Fruit fly (Drosophila melanogaster) whole organism, embryonic: ENCODE data around the gene Gclc.

Experiments used
- Awh ChIP-seq: fragments of 200-800 bp; sonication (Bioruptor generic); IDR thresholded peaks from 2 replicates; pipeline ENCODE4, ENCODE4 v1.3.6; 2022; ENCODE audit warnings: missing biosample characterization, missing genetic modification characterization
- Blimp-1 ChIP-seq: fragments of 200-800 bp; sonication (Bioruptor generic); optimal IDR thresholded peaks from 3 replicates; lab custom pipeline; 2018; ENCODE audit warnings: missing biosample characterization, missing genetic modification characterization, mild to moderate bottlenecking, moderate library complexity, missing genetic modification reagents
- C15 ChIP-seq: fragments of 200-800 bp; sonication (Bioruptor generic); IDR thresholded peaks from 3 replicates; pipeline ENCODE4 v1.3.6; 2022; ENCODE audit warnings: missing biosample characterization, missing genetic modification characterization
- CG10209 ChIP-seq: fragments of 200-800 bp; sonication (Bioruptor generic); optimal IDR thresholded peaks from 3 replicates; lab custom pipeline; 2017; ENCODE audit warnings: missing biosample characterization, mild to moderate bottlenecking, missing genetic modification characterization, missing genetic modification reagents
- CG12942 ChIP-seq: fragments of 200-800 bp; sonication (Bioruptor generic); optimal IDR thresholded peaks from 3 replicates; lab custom pipeline; 2016; ENCODE audit warnings: missing biosample characterization, missing genetic modification characterization
- CG14014 ChIP-seq: fragments of 200-800 bp; sonication (Bioruptor generic); IDR thresholded peaks from 2 replicates; pipeline ENCODE4 v1.3.6; 2022; ENCODE audit warnings: missing biosample characterization, missing genetic modification characterization
- CG14860 ChIP-seq: fragments of 200-800 bp; sonication (Bioruptor generic); IDR thresholded peaks from 3 replicates; pipeline ENCODE4 v1.3.6; 2022; ENCODE audit warnings: missing biosample characterization, missing genetic modification characterization; ENCODE audit not compliant: partially characterized antibody
- CG15269 ChIP-seq: fragments of 200-800 bp; sonication (Bioruptor generic); optimal IDR thresholded peaks from 2 replicates; lab custom pipeline; 2018; ENCODE audit warnings: missing biosample characterization, mild to moderate bottlenecking, missing genetic modification characterization, moderate library complexity
- CG15479 ChIP-seq: fragments of 200-800 bp; sonication (Bioruptor generic); optimal IDR thresholded peaks from 3 replicates; lab custom pipeline; 2019; ENCODE audit warnings: missing biosample characterization, mild to moderate bottlenecking, missing genetic modification characterization, moderate library complexity
- CG17186 ChIP-seq: fragments of 200-800 bp; sonication (Bioruptor generic); optimal IDR thresholded peaks from 3 replicates; lab custom pipeline; 2017; ENCODE audit warnings: missing biosample characterization, missing genetic modification reagents, missing genetic modification characterization
- CG17328 ChIP-seq: fragments of 200-800 bp; sonication (Bioruptor generic); IDR thresholded peaks from 2 replicates; pipeline ENCODE4 v1.3.6; 2022; ENCODE audit warnings: missing biosample characterization, missing genetic modification characterization
- CG1832 ChIP-seq: fragments of 200-800 bp; sonication (Bioruptor generic); optimal IDR thresholded peaks from 2 replicates; lab custom pipeline; 2017; ENCODE audit warnings: missing biosample characterization, mild to moderate bottlenecking, missing genetic modification characterization, inconsistent platforms
- CG18599 ChIP-seq: fragments of 200-800 bp; sonication (Bioruptor generic); optimal IDR thresholded peaks from 3 replicates; lab custom pipeline; 2017; ENCODE audit warnings: missing biosample characterization, missing genetic modification characterization, mild to moderate bottlenecking, moderate library complexity, missing genetic modification reagents
- CG2129 ChIP-seq: fragments of 200-800 bp; sonication (Bioruptor generic); IDR thresholded peaks from 2 replicates; pipeline ENCODE4 v1.3.6; 2022; ENCODE audit warnings: missing biosample characterization, missing genetic modification characterization; ENCODE audit not compliant: partially characterized antibody
- CG31441 ChIP-seq: fragments of 200-800 bp; sonication (Bioruptor generic); IDR thresholded peaks from 2 replicates; pipeline ENCODE4 v1.3.6; 2022; ENCODE audit warnings: missing biosample characterization, missing genetic modification characterization
- CG3847 ChIP-seq: fragments of 200-800 bp; sonication (Bioruptor generic); IDR thresholded peaks from 2 replicates; pipeline ENCODE4 v1.3.6; 2022; ENCODE audit warnings: missing biosample characterization, missing genetic modification characterization
- CG4282 ChIP-seq: fragments of 200-800 bp; sonication (Bioruptor generic); optimal IDR thresholded peaks from 2 replicates; lab custom pipeline; 2016; ENCODE audit warnings: missing biosample characterization, missing genetic modification characterization
- CG4707 ChIP-seq: fragments of 200-800 bp; sonication (Bioruptor generic); optimal IDR thresholded peaks from 2 replicates; lab custom pipeline; 2018; ENCODE audit warnings: missing biosample characterization, mild to moderate bottlenecking, missing genetic modification characterization, moderate library complexity
- CG4820 ChIP-seq: fragments of 200-800 bp; sonication (Bioruptor generic); optimal IDR thresholded peaks from 3 replicates; lab custom pipeline; 2016; ENCODE audit warnings: missing biosample characterization, missing genetic modification characterization
- CG6175 ChIP-seq: fragments of 200-800 bp; sonication (Bioruptor generic); IDR thresholded peaks from 3 replicates; pipeline ENCODE4 v1.3.6; 2022; ENCODE audit warnings: missing biosample characterization, missing genetic modification characterization
- CG6765 ChIP-seq: fragments of 200-800 bp; sonication (Bioruptor generic); optimal IDR thresholded peaks from 3 replicates; lab custom pipeline; 2017; ENCODE audit warnings: missing biosample characterization, mild to moderate bottlenecking, missing genetic modification characterization
- CG7987 ChIP-seq: fragments of 200-800 bp; sonication (Bioruptor generic); optimal IDR thresholded peaks from 2 replicates; lab custom pipeline; 2018; ENCODE audit warnings: missing biosample characterization, mild to moderate bottlenecking, missing genetic modification characterization, moderate library complexity
- CG9797 ChIP-seq: fragments of 200-800 bp; sonication (Bioruptor generic); optimal IDR thresholded peaks from 3 replicates; lab custom pipeline; 2018; ENCODE audit warnings: missing biosample characterization, mild to moderate bottlenecking, missing genetic modification characterization
- Chrac-16 ChIP-seq: fragments of 200-800 bp; sonication (Bioruptor generic); optimal IDR thresholded peaks from 3 replicates; lab custom pipeline; 2016; ENCODE audit warnings: missing biosample characterization, missing genetic modification characterization
- CrebB ChIP-seq: fragments of 200-800 bp; sonication (Bioruptor generic); optimal IDR thresholded peaks from 3 replicates; lab custom pipeline; 2018; ENCODE audit warnings: missing biosample characterization, mild to moderate bottlenecking, missing genetic modification characterization
- Dp ChIP-seq: fragments of 200-800 bp; sonication (Bioruptor generic); optimal IDR thresholded peaks from 2 replicates; lab custom pipeline; 2018; ENCODE audit warnings: missing biosample characterization, mild to moderate bottlenecking, missing genetic modification characterization, moderate library complexity
- Eip74EF ChIP-seq, 2 experiments: fragments of 200-800 bp in 1 of 2; fragments of >200 bp in 1 of 2; sonication (Bioruptor generic) in 1 of 2; optimal IDR thresholded peaks; 2 replicates each; lab custom pipeline; 2017 to 2019; ENCODE audit warnings: missing biosample characterization in 2 of 2, missing genetic modification characterization in 2 of 2, mild to moderate bottlenecking in 1 of 2, moderate library complexity in 1 of 2
- H2.0 ChIP-seq: fragments of 200-800 bp; sonication (Bioruptor generic); IDR thresholded peaks from 2 replicates; pipeline ENCODE4 v1.3.6; 2022; ENCODE audit warnings: missing biosample characterization, missing genetic modification characterization
- Hsf ChIP-seq: fragments of 200-800 bp; sonication (Bioruptor generic); optimal IDR thresholded peaks from 3 replicates; lab custom pipeline; 2016; ENCODE audit warnings: missing biosample characterization, missing genetic modification characterization
- Mrtf ChIP-seq: fragments of 200-800 bp; sonication (Bioruptor generic); IDR thresholded peaks from 3 replicates; pipeline ENCODE4 v1.3.6; 2022; ENCODE audit warnings: missing biosample characterization, missing genetic modification characterization
- Spps ChIP-seq: fragments of 200-800 bp; sonication (Bioruptor generic); optimal IDR thresholded peaks from 2 replicates; lab custom pipeline; 2018; ENCODE audit warnings: missing biosample characterization, mild to moderate bottlenecking, missing genetic modification characterization
- Vsx1 ChIP-seq: fragments of 200-800 bp; sonication (Bioruptor generic); optimal IDR thresholded peaks from 2 replicates; lab custom pipeline; 2017; ENCODE audit warnings: missing biosample characterization, mild to moderate bottlenecking, missing genetic modification characterization, missing genetic modification reagents
- abd-A ChIP-seq: fragments of 200-800 bp; sonication (Bioruptor generic); optimal IDR thresholded peaks from 3 replicates; lab custom pipeline; 2019; ENCODE audit warnings: missing biosample characterization, mild to moderate bottlenecking, missing genetic modification characterization, moderate library complexity
- ap ChIP-seq: fragments of 200-800 bp; sonication (Bioruptor generic); IDR thresholded peaks from 2 replicates; pipeline ENCODE4 v1.3.6; 2022; ENCODE audit warnings: missing biosample characterization, missing genetic modification characterization
- ato ChIP-seq: fragments of 200-800 bp; sonication (Bioruptor generic); IDR thresholded peaks from 2 replicates; pipeline ENCODE4 v1.3.6; 2022; ENCODE audit warnings: missing biosample characterization, missing genetic modification characterization; ENCODE audit not compliant: partially characterized antibody
- bigmax ChIP-seq: fragments of 200-800 bp; sonication (Bioruptor generic); optimal IDR thresholded peaks from 2 replicates; lab custom pipeline; 2018; ENCODE audit warnings: missing biosample characterization, mild to moderate bottlenecking, missing genetic modification characterization
- crp ChIP-seq, 2 experiments: fragments of 200-800 bp; sonication (Bioruptor generic); optimal IDR thresholded peaks; 2 replicates in 1 of 2; 3 replicates in 1 of 2; lab custom pipeline; 2017; ENCODE audit warnings: missing biosample characterization in 2 of 2, missing genetic modification characterization in 2 of 2, mild to moderate bottlenecking in 1 of 2, moderate library complexity in 1 of 2
- dmrt99B ChIP-seq: fragments of 200-800 bp; sonication (Bioruptor generic); optimal IDR thresholded peaks from 2 replicates; lab custom pipeline; 2018; ENCODE audit warnings: missing biosample characterization, mild to moderate bottlenecking, missing genetic modification characterization, moderate library complexity
- fd96Cb ChIP-seq: fragments of 200-800 bp; sonication (Bioruptor generic); optimal IDR thresholded peaks from 2 replicates; lab custom pipeline; 2018; ENCODE audit warnings: missing biosample characterization, mild to moderate bottlenecking, missing genetic modification characterization, moderate library complexity
- knrl ChIP-seq: fragments of 200-800 bp; sonication (Bioruptor generic); IDR thresholded peaks from 3 replicates; pipeline ENCODE4 v1.3.6; 2022; ENCODE audit warnings: missing biosample characterization, missing genetic modification characterization; ENCODE audit not compliant: partially characterized antibody
- lov ChIP-seq, 2 experiments: fragments of 200-800 bp in 1 of 2; fragments of >200 bp in 1 of 2; sonication (Bioruptor generic) in 1 of 2; IDR thresholded peaks in 1 of 2; optimal IDR thresholded peaks in 1 of 2; 2 replicates in 1 of 2; 3 replicates in 1 of 2; pipeline versions ENCODE4 v1.3.6 to Lab custom; 2017 to 2022; ENCODE audit warnings: missing biosample characterization in 1 of 2, missing genetic modification characterization in 1 of 2
- ro ChIP-seq: fragments of 200-800 bp; sonication (Bioruptor generic); IDR thresholded peaks from 2 replicates; pipeline ENCODE4 v1.3.6; 2022; ENCODE audit warnings: missing biosample characterization, missing genetic modification characterization
- sd ChIP-seq: fragments of 200-800 bp; sonication (Bioruptor generic); optimal IDR thresholded peaks from 3 replicates; lab custom pipeline; 2018; ENCODE audit warnings: missing biosample characterization, mild to moderate bottlenecking, missing genetic modification characterization, moderate library complexity
- tap ChIP-seq: fragments of 200-800 bp; optimal IDR thresholded peaks from 3 replicates; lab custom pipeline; 2019; ENCODE audit warnings: missing biosample characterization, mild to moderate bottlenecking, missing genetic modification characterization, moderate library complexity
- tin ChIP-seq: fragments of 200-800 bp; sonication (Bioruptor generic); optimal IDR thresholded peaks from 3 replicates; lab custom pipeline; 2016; ENCODE audit warnings: missing biosample characterization, missing genetic modification characterization
- zfh1 ChIP-seq: fragments of 200-800 bp; sonication (Bioruptor generic); IDR thresholded peaks from 3 replicates; pipeline ENCODE4 v1.3.6; 2022; ENCODE audit warnings: missing biosample characterization, missing genetic modification characterization
- zfh2 ChIP-seq: fragments of 200-800 bp; sonication (Bioruptor generic); optimal IDR thresholded peaks from 2 replicates; lab custom pipeline; 2016; ENCODE audit warnings: missing biosample characterization, missing genetic modification characterization

Gene Gclc

DNA sequence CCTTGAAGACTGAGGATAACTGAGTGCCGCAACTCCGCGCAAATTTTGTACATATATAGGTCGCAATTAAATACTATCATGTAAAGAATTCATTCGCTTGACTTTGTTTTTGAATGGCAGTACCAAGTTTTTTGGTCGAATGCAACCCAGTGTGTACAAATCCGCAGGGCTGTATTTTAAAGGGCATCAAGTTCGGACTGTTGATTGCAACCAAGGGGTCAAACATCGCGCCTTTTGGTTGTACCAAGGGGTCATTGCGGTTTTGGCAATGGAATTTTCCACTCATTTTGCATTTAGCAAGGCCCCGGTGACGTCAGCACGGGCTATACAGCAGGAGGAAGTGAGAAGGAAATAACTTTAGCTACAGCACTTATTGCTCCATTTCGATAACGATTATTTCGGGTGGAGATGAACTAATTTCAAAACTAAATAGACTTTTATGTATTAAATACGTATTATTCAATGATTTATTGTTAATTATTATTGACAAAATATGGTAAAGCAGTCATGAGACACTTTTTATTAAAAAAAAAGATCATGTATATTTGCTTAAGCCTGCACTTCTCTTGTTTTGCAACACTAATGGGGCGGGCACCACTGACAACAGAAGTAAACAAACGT is 15.9 kb upstream of the Gclc start, which contains the start of gene CG10958 (continued):
- 0 out of 2 replicates have a peak, but pooled peaks have one; percentile 7 for TF ChIP-seq H2.0 (GFP tag; lab: Robert Waterston, UW)
- peak; percentile 28 for TF ChIP-seq fd96Cb (tag; lab: Kevin White, UChicago)
- TF ChIP-seq lov (optimal IDR thresholded peaks at IDR 0.05; lab: Kevin White, UChicago): no peak
- no peak for TF ChIP-seq lov (GFP tag; IDR thresholded peaks at IDR 0.05; lab: Robert Waterston, UW)
- TF ChIP-seq CG6765 (GFP tag; lab: Kevin White, UChicago): no peak
- TF ChIP-seq Eip74EF (GFP tag; optimal IDR thresholded peaks at IDR 0.05; lab: Kevin White, UChicago): peak in 1 of 2 experiments; percentile 27
- TF ChIP-seq Blimp-1 (GFP tag; lab: Kevin White, UChicago): peak; percentile 57
- peak; percentile 47 for TF ChIP-seq Hsf (GFP tag; lab: Kevin White, UChicago)
- TF ChIP-seq crp (GFP tag; optimal IDR thresholded peaks at IDR 0.05; lab: Kevin White, UChicago): peak in 1 of 2 experiments; percentile 23
- TF ChIP-seq tin (GFP tag; lab: Kevin White, UChicago): peak; percentile 64
- peak; percentile 46 for TF ChIP-seq CG31441 (GFP tag; lab: Robert Waterston, UW)
- TF ChIP-seq C15 (GFP tag; lab: Robert Waterston, UW): no peak
- no peak for TF ChIP-seq CG6175 (GFP tag; lab: Robert Waterston, UW)
- TF ChIP-seq abd-A (tag; lab: Kevin White, UChicago): no peak
- peak; percentile 55; the same call in 1 of the 2 replicates for TF ChIP-seq CG17328 (GFP tag; lab: Robert Waterston, UW)
- TF ChIP-seq CG15269 (tag; lab: Kevin White, UChicago): peak; percentile 64
- TF ChIP-seq CG7987 (GFP tag; lab: Kevin White, UChicago): no peak
- no peak for TF ChIP-seq CG15479 (GFP tag; lab: Kevin White, UChicago)
- TF ChIP-seq ato (GFP tag; lab: Robert Waterston, UW): no peak
- TF ChIP-seq Awh: 0 out of 2 replicates have a peak, but pooled peaks have one; percentile 48
- no peak for TF ChIP-seq dmrt99B (tag; lab: Kevin White, UChicago)
- no peak for TF ChIP-seq Spps (tag; lab: Kevin White, UChicago)
- TF ChIP-seq CG3847 (GFP tag; lab: Robert Waterston, UW): peak; percentile 55
- no peak for TF ChIP-seq tap (tag; lab: Kevin White, UChicago)
- TF ChIP-seq zfh2 (GFP tag; lab: Kevin White, UChicago): peak; percentile 26
- TF ChIP-seq CG4820 (GFP tag; lab: Kevin White, UChicago): peak; percentile 53
- TF ChIP-seq CG12942 (GFP tag; lab: Kevin White, UChicago): peak; percentile 56
- peak; percentile 29 for TF ChIP-seq CG17186 (GFP tag; lab: Kevin White, UChicago)
- TF ChIP-seq Dp (GFP tag; lab: Kevin White, UChicago): peak; percentile 31
- TF ChIP-seq Chrac-16 (GFP tag; lab: Kevin White, UChicago): peak; percentile 56
- TF ChIP-seq Vsx1 (GFP tag; lab: Kevin White, UChicago): peak; percentile 10
- no peak for TF ChIP-seq CG4707
- peak; percentile 36 for TF ChIP-seq sd (tag; lab: Kevin White, UChicago)
- peak; percentile 66; the same call in 2 of the 3 replicates for TF ChIP-seq zfh1 (GFP tag; lab: Robert Waterston, UW)
- peak; percentile 39; the same call in 1 of the 2 replicates for TF ChIP-seq ap
- no peak; the same call in 1 of the 2 replicates for TF ChIP-seq CG14014 (GFP tag; lab: Robert Waterston, UW)
- no peak for TF ChIP-seq CG14860
- no peak for TF ChIP-seq knrl (GFP tag; lab: Robert Waterston, UW)
- TF ChIP-seq CG9797 (GFP tag; lab: Kevin White, UChicago): no peak
- TF ChIP-seq CG4282 (GFP tag; lab: Kevin White, UChicago): no peak
- no peak for TF ChIP-seq CrebB
- TF ChIP-seq ro (GFP tag; lab: Robert Waterston, UW): no peak
- TF ChIP-seq CG10209 (GFP tag; lab: Kevin White, UChicago): peak; percentile 41
- TF ChIP-seq bigmax (GFP tag; lab: Kevin White, UChicago): no peak
- TF ChIP-seq Mrtf (GFP tag; lab: Robert Waterston, UW): no peak
- TF ChIP-seq CG1832 (GFP tag; lab: Kevin White, UChicago): peak; percentile 22
- TF ChIP-seq CG18599 (GFP tag; lab: Kevin White, UChicago): peak; percentile 76
- TF ChIP-seq CG2129: no peak
